Fruit fly (Drosophila melanogaster) whole organism, pupa: ENCODE measurements around the gene janB.

ENCODE experiments used
- CG10348 ChIP-seq: fragments of 200-800 bp; sonication (Bioruptor generic); IDR thresholded peaks from 2 replicates; pipeline ENCODE4 v1.3.6; 2022; ENCODE audit warnings: missing biosample characterization, missing genetic modification characterization
- CG12605 ChIP-seq: fragments of 200-800 bp; sonication (Bioruptor generic); IDR thresholded peaks from 2 replicates; pipeline ENCODE4 v1.3.6; 2022; ENCODE audit warnings: missing biosample characterization, missing genetic modification characterization
- CG13204 ChIP-seq: fragments of 200-800 bp; sonication (Bioruptor generic); optimal IDR thresholded peaks from 2 replicates; lab custom pipeline; 2018; ENCODE audit warnings: missing biosample characterization, mild to moderate bottlenecking, missing genetic modification characterization, moderate library complexity
- CG14655 ChIP-seq: fragments of 200-800 bp; sonication (Bioruptor generic); optimal IDR thresholded peaks from 3 replicates; lab custom pipeline; 2017; ENCODE audit warnings: mild to moderate bottlenecking, missing biosample characterization, missing genetic modification reagents, missing genetic modification characterization
- CG15710 ChIP-seq: fragments of 200-800 bp; sonication (Bioruptor generic); optimal IDR thresholded peaks from 2 replicates; lab custom pipeline; 2018; ENCODE audit warnings: missing biosample characterization, mild to moderate bottlenecking, missing genetic modification characterization, moderate library complexity
- CG17806 ChIP-seq: fragments of 200-800 bp; sonication (Bioruptor generic); optimal IDR thresholded peaks from 2 replicates; lab custom pipeline; 2018; ENCODE audit warnings: missing biosample characterization, mild to moderate bottlenecking, missing genetic modification characterization, moderate library complexity
- CG32121 ChIP-seq: fragments of 200-800 bp; sonication (Bioruptor generic); IDR thresholded peaks from 2 replicates; pipeline ENCODE4 v1.3.6; 2022; ENCODE audit warnings: missing biosample characterization, missing genetic modification characterization
- CG34367 ChIP-seq: fragments of 200-800 bp; sonication (Bioruptor generic); optimal IDR thresholded peaks from 2 replicates; lab custom pipeline; 2018; ENCODE audit warnings: missing biosample characterization, mild to moderate bottlenecking, missing genetic modification characterization
- CG4496 ChIP-seq: fragments of 200-800 bp; sonication (Bioruptor generic); IDR thresholded peaks from 3 replicates; pipeline ENCODE4 v1.3.6; 2022; ENCODE audit warnings: missing biosample characterization, missing genetic modification characterization
- CG8159 ChIP-seq: fragments of 200-800 bp; sonication (Bioruptor generic); optimal IDR thresholded peaks from 3 replicates; lab custom pipeline; 2018; ENCODE audit warnings: missing biosample characterization, mild to moderate bottlenecking, missing genetic modification characterization, moderate library complexity
- CG8301 ChIP-seq: fragments of 200-800 bp; sonication (Bioruptor generic); optimal IDR thresholded peaks from 2 replicates; lab custom pipeline; 2018; ENCODE audit warnings: missing biosample characterization, mild to moderate bottlenecking, missing genetic modification characterization
- CG9948 ChIP-seq: fragments of 200-800 bp; sonication (Bioruptor generic); optimal IDR thresholded peaks from 2 replicates; lab custom pipeline; 2018; ENCODE audit warnings: missing biosample characterization, mild to moderate bottlenecking, missing genetic modification characterization, moderate library complexity
- D1 ChIP-seq: fragments of 200-800 bp; sonication (Bioruptor generic); optimal IDR thresholded peaks from 2 replicates; lab custom pipeline; 2018; ENCODE audit warnings: missing biosample characterization, mild to moderate bottlenecking, missing genetic modification characterization, moderate library complexity
- EcR ChIP-seq: fragments of 200-800 bp; sonication (Bioruptor generic); optimal IDR thresholded peaks from 3 replicates; lab custom pipeline; 2019; ENCODE audit warnings: missing biosample characterization, missing genetic modification characterization, mild to moderate bottlenecking, moderate library complexity, missing genetic modification reagents
- Ets98B ChIP-seq: fragments of 200-800 bp; sonication (Bioruptor generic); IDR thresholded peaks from 2 replicates; pipeline ENCODE4 v1.3.6; 2022; ENCODE audit warnings: missing biosample characterization, missing genetic modification characterization
- Pif1A ChIP-seq: fragments of 200-800 bp; sonication (Bioruptor generic); optimal IDR thresholded peaks from 3 replicates; lab custom pipeline; 2016; ENCODE audit warnings: missing biosample characterization, missing genetic modification characterization
- Pif1B ChIP-seq: fragments of 200-800 bp; sonication (Bioruptor generic); optimal IDR thresholded peaks from 3 replicates; lab custom pipeline; 2016; ENCODE audit warnings: missing biosample characterization, missing genetic modification characterization
- Snoo ChIP-seq: fragments of 200-800 bp; sonication (Bioruptor generic); optimal IDR thresholded peaks from 3 replicates; lab custom pipeline; 2017; ENCODE audit warnings: missing biosample characterization, mild to moderate bottlenecking, missing genetic modification characterization, inconsistent platforms
- fd96Ca ChIP-seq: fragments of 200-800 bp; sonication (Bioruptor generic); IDR thresholded peaks from 3 replicates; pipeline ENCODE4 v1.3.6; 2022; ENCODE audit warnings: missing biosample characterization, missing genetic modification characterization
- gl ChIP-seq: fragments of 200-800 bp; sonication (Bioruptor generic); optimal IDR thresholded peaks from 2 replicates; lab custom pipeline; 2018; ENCODE audit warnings: missing biosample characterization, mild to moderate bottlenecking, missing genetic modification characterization
- rn ChIP-seq: fragments of 200-800 bp; sonication (Bioruptor generic); IDR thresholded peaks from 2 replicates; pipeline ENCODE4 v1.3.6; 2022; ENCODE audit warnings: missing biosample characterization, missing genetic modification characterization

Gene janB

DNA sequence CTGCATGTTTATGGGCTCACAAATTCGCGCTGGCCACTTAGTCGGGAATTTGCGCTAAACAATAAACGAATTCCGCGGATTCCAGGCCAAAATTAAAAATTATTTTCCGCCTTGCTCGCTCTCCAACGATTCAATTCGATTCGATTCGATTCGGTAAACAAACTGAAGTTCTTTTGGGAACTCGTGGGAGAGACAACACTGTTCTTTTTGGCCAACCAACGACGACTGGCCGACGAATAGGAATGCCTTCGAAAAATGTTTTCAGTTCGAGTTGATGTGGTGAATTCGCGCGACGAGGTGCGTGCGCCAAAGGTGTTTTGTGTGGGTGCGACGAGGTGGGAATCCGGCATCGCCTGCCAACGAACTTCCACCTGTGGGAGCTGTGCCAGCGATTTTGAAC is 13.4 kb upstream of the janB start, which contains the start of gene CG15528:
TSS of gene CG15528 (minus strand) at position 180 of the 400 bp plus-strand sequence.
- no peak for TF ChIP-seq Pif1B (GFP tag; lab: Kevin White, UChicago)
- TF ChIP-seq Pif1A (GFP tag; lab: Kevin White, UChicago): no peak
- no peak for TF ChIP-seq D1
- TF ChIP-seq CG8301 (tag; lab: Kevin White, UChicago): no peak
- TF ChIP-seq CG15710: no peak
- no peak for TF ChIP-seq rn (GFP tag; lab: Robert Waterston, UW)
- no peak for TF ChIP-seq CG32121 (GFP tag; lab: Robert Waterston, UW)
- TF ChIP-seq fd96Ca (GFP tag; lab: Robert Waterston, UW): no peak
- no peak for TF ChIP-seq CG12605 (GFP tag; lab: Robert Waterston, UW)
- TF ChIP-seq Ets98B: no peak
- no peak for TF ChIP-seq CG8159
- no peak for TF ChIP-seq CG13204 (GFP tag; lab: Kevin White, UChicago)
- TF ChIP-seq CG17806: no peak
- no peak for TF ChIP-seq CG4496
- TF ChIP-seq CG10348 (GFP tag; lab: Robert Waterston, UW): no peak

- no peak for TF ChIP-seq CG8301 (tag; lab: Kevin White, UChicago)
- TF ChIP-seq CG12605 (GFP tag; lab: Robert Waterston, UW): no peak
- no peak for TF ChIP-seq CG32121 (GFP tag; lab: Robert Waterston, UW)
- TF ChIP-seq CG8159: no peak
- no peak for TF ChIP-seq CG13204 (GFP tag; lab: Kevin White, UChicago)
- TF ChIP-seq EcR (GFP tag; lab: Kevin White, UChicago): no peak
- TF ChIP-seq Pif1A (GFP tag; lab: Kevin White, UChicago): no peak
- no peak for TF ChIP-seq CG15710
- TF ChIP-seq gl: no peak
- TF ChIP-seq D1: no peak
- no peak for TF ChIP-seq CG9948
- TF ChIP-seq Pif1B (GFP tag; lab: Kevin White, UChicago): no peak
- TF ChIP-seq rn (GFP tag; lab: Robert Waterston, UW): no peak
- no peak for TF ChIP-seq fd96Ca (GFP tag; lab: Robert Waterston, UW)
- no peak for TF ChIP-seq CG34367 (tag; lab: Kevin White, UChicago)
- TF ChIP-seq CG17806: no peak
- no peak for TF ChIP-seq CG10348 (GFP tag; lab: Robert Waterston, UW)
- TF ChIP-seq Ets98B: no peak
Observed at dm6 chr3R:30050448-30050847, 11.9 kb upstream of the janB start.

- TF ChIP-seq CG13204 (GFP tag; lab: Kevin White, UChicago) (no peak), CG14655 (GFP tag; lab: Kevin White, UChicago) (no peak), D1 (no peak), Pif1B (GFP tag; lab: Kevin White, UChicago) (peak; percentile 94), CG9948 (peak; percentile 76), CG15710 (peak; percentile 83), CG8159 (peak; percentile 84), CG34367 (tag; lab: Kevin White, UChicago) (peak; percentile 77), CG4496 (peak; percentile 94), Ets98B (peak; percentile 92), EcR (GFP tag; lab: Kevin White, UChicago) (no peak), gl (peak; percentile 78), rn (GFP tag; lab: Robert Waterston, UW) (peak; percentile 73), Pif1A (GFP tag; lab: Kevin White, UChicago) (peak; percentile 88), CG8301 (tag; lab: Kevin White, UChicago) (peak; percentile 81), Snoo (tag; lab: Kevin White, UChicago) (peak; percentile 94), CG10348 (GFP tag; lab: Robert Waterston, UW) (peak; percentile 84), fd96Ca (GFP tag; lab: Robert Waterston, UW) (peak; percentile 95), CG12605 (GFP tag; lab: Robert Waterston, UW) (peak; percentile 78), CG32121 (GFP tag; lab: Robert Waterston, UW) (peak; percentile 89), CG17806 (peak; percentile 83)
Observed at dm6 chr3R:30046029-30047001, 7.8 kb upstream of the janB start, which contains the start of the genes RpL32 and CG7943. TSS of gene RpL32 (minus strand) at chr3R:30046161. TSS of gene CG7943 (plus strand) at chr3R:30046470.

dm6 chr3R:30043139-30043744 is 4.7 kb upstream of the janB start, which contains the start of gene Sry-delta:
TSS of gene Sry-delta (plus strand) at chr3R:30043341.
- TF ChIP-seq Snoo (tag; lab: Kevin White, UChicago): peak; percentile 65
- no peak for TF ChIP-seq CG32121 (GFP tag; lab: Robert Waterston, UW)
- peak; percentile 70; the same call in 2 of the 3 replicates for TF ChIP-seq fd96Ca (GFP tag; lab: Robert Waterston, UW)
- TF ChIP-seq CG14655 (GFP tag; lab: Kevin White, UChicago): no peak
- peak; percentile 23 for TF ChIP-seq CG17806
- TF ChIP-seq CG8301 (tag; lab: Kevin White, UChicago): no peak
- peak; percentile 75 for TF ChIP-seq Ets98B
- peak; percentile 48 for TF ChIP-seq CG15710
- no peak for TF ChIP-seq CG34367 (tag; lab: Kevin White, UChicago)
- TF ChIP-seq rn (GFP tag; lab: Robert Waterston, UW): peak; percentile 42; the same call in 1 of the 2 replicates
- TF ChIP-seq CG4496: peak; percentile 43; the same call in 2 of the 3 replicates

dm6 chr3R:30040879-30041278 is 2.4 kb upstream of the janB start:
- no peak for TF ChIP-seq CG34367 (tag; lab: Kevin White, UChicago)
- TF ChIP-seq gl: no peak
- TF ChIP-seq CG15710: no peak
- TF ChIP-seq CG4496: no peak
- TF ChIP-seq Pif1A (GFP tag; lab: Kevin White, UChicago): no peak
- TF ChIP-seq rn (GFP tag; lab: Robert Waterston, UW): no peak
- no peak for TF ChIP-seq CG9948
- TF ChIP-seq CG12605 (GFP tag; lab: Robert Waterston, UW): no peak
- no peak for TF ChIP-seq Pif1B (GFP tag; lab: Kevin White, UChicago)
- no peak for TF ChIP-seq fd96Ca (GFP tag; lab: Robert Waterston, UW)
- TF ChIP-seq Ets98B: no peak
- no peak for TF ChIP-seq D1
- TF ChIP-seq CG8301 (tag; lab: Kevin White, UChicago): no peak
